Fruit fly (Drosophila melanogaster) whole organism, pupa: ENCODE results near the gene scyl.

Experiments
- CG10348 ChIP-seq: fragments of 200-800 bp; sonication (Bioruptor generic); IDR thresholded peaks from 2 replicates; pipeline ENCODE4 v1.3.6; 2022; ENCODE audit warnings: missing biosample characterization, missing genetic modification characterization
- CG12605 ChIP-seq: fragments of 200-800 bp; sonication (Bioruptor generic); IDR thresholded peaks from 2 replicates; pipeline ENCODE4 v1.3.6; 2022; ENCODE audit warnings: missing biosample characterization, missing genetic modification characterization
- CG13204 ChIP-seq: fragments of 200-800 bp; sonication (Bioruptor generic); optimal IDR thresholded peaks from 2 replicates; lab custom pipeline; 2018; ENCODE audit warnings: missing biosample characterization, mild to moderate bottlenecking, missing genetic modification characterization, moderate library complexity
- CG14655 ChIP-seq: fragments of 200-800 bp; sonication (Bioruptor generic); optimal IDR thresholded peaks from 3 replicates; lab custom pipeline; 2017; ENCODE audit warnings: mild to moderate bottlenecking, missing biosample characterization, missing genetic modification reagents, missing genetic modification characterization
- CG15710 ChIP-seq: fragments of 200-800 bp; sonication (Bioruptor generic); optimal IDR thresholded peaks from 2 replicates; lab custom pipeline; 2018; ENCODE audit warnings: missing biosample characterization, mild to moderate bottlenecking, missing genetic modification characterization, moderate library complexity
- CG17806 ChIP-seq: fragments of 200-800 bp; sonication (Bioruptor generic); optimal IDR thresholded peaks from 2 replicates; lab custom pipeline; 2018; ENCODE audit warnings: missing biosample characterization, mild to moderate bottlenecking, missing genetic modification characterization, moderate library complexity
- CG32121 ChIP-seq: fragments of 200-800 bp; sonication (Bioruptor generic); IDR thresholded peaks from 2 replicates; pipeline ENCODE4 v1.3.6; 2022; ENCODE audit warnings: missing biosample characterization, missing genetic modification characterization
- CG34367 ChIP-seq: fragments of 200-800 bp; sonication (Bioruptor generic); optimal IDR thresholded peaks from 2 replicates; lab custom pipeline; 2018; ENCODE audit warnings: missing biosample characterization, mild to moderate bottlenecking, missing genetic modification characterization
- CG4496 ChIP-seq: fragments of 200-800 bp; sonication (Bioruptor generic); IDR thresholded peaks from 3 replicates; pipeline ENCODE4 v1.3.6; 2022; ENCODE audit warnings: missing biosample characterization, missing genetic modification characterization
- CG8159 ChIP-seq: fragments of 200-800 bp; sonication (Bioruptor generic); optimal IDR thresholded peaks from 3 replicates; lab custom pipeline; 2018; ENCODE audit warnings: missing biosample characterization, mild to moderate bottlenecking, missing genetic modification characterization, moderate library complexity
- CG8301 ChIP-seq: fragments of 200-800 bp; sonication (Bioruptor generic); optimal IDR thresholded peaks from 2 replicates; lab custom pipeline; 2018; ENCODE audit warnings: missing biosample characterization, mild to moderate bottlenecking, missing genetic modification characterization
- CG9948 ChIP-seq: fragments of 200-800 bp; sonication (Bioruptor generic); optimal IDR thresholded peaks from 2 replicates; lab custom pipeline; 2018; ENCODE audit warnings: missing biosample characterization, mild to moderate bottlenecking, missing genetic modification characterization, moderate library complexity
- D1 ChIP-seq: fragments of 200-800 bp; sonication (Bioruptor generic); optimal IDR thresholded peaks from 2 replicates; lab custom pipeline; 2018; ENCODE audit warnings: missing biosample characterization, mild to moderate bottlenecking, missing genetic modification characterization, moderate library complexity
- EcR ChIP-seq: fragments of 200-800 bp; sonication (Bioruptor generic); optimal IDR thresholded peaks from 3 replicates; lab custom pipeline; 2019; ENCODE audit warnings: missing biosample characterization, missing genetic modification characterization, mild to moderate bottlenecking, moderate library complexity, missing genetic modification reagents
- Ets98B ChIP-seq: fragments of 200-800 bp; sonication (Bioruptor generic); IDR thresholded peaks from 2 replicates; pipeline ENCODE4 v1.3.6; 2022; ENCODE audit warnings: missing biosample characterization, missing genetic modification characterization
- Pif1A ChIP-seq: fragments of 200-800 bp; sonication (Bioruptor generic); optimal IDR thresholded peaks from 3 replicates; lab custom pipeline; 2016; ENCODE audit warnings: missing biosample characterization, missing genetic modification characterization
- Pif1B ChIP-seq: fragments of 200-800 bp; sonication (Bioruptor generic); optimal IDR thresholded peaks from 3 replicates; lab custom pipeline; 2016; ENCODE audit warnings: missing biosample characterization, missing genetic modification characterization
- Snoo ChIP-seq: fragments of 200-800 bp; sonication (Bioruptor generic); optimal IDR thresholded peaks from 3 replicates; lab custom pipeline; 2017; ENCODE audit warnings: missing biosample characterization, mild to moderate bottlenecking, missing genetic modification characterization, inconsistent platforms
- fd96Ca ChIP-seq: fragments of 200-800 bp; sonication (Bioruptor generic); IDR thresholded peaks from 3 replicates; pipeline ENCODE4 v1.3.6; 2022; ENCODE audit warnings: missing biosample characterization, missing genetic modification characterization
- gl ChIP-seq: fragments of 200-800 bp; sonication (Bioruptor generic); optimal IDR thresholded peaks from 2 replicates; lab custom pipeline; 2018; ENCODE audit warnings: missing biosample characterization, mild to moderate bottlenecking, missing genetic modification characterization
- rn ChIP-seq: fragments of 200-800 bp; sonication (Bioruptor generic); IDR thresholded peaks from 2 replicates; pipeline ENCODE4 v1.3.6; 2022; ENCODE audit warnings: missing biosample characterization, missing genetic modification characterization

Gene scyl

dm6 chr3L:11290796-11291195 lies 38.7 kb downstream of the scyl start:
- TF ChIP-seq CG8159 (tag; lab: Kevin White, UChicago): no peak
- no peak for TF ChIP-seq CG14655 (GFP tag; lab: Kevin White, UChicago)
- TF ChIP-seq CG34367: no peak
- no peak for TF ChIP-seq Snoo (tag; lab: Kevin White, UChicago)
- no peak for TF ChIP-seq CG9948 (tag; lab: Kevin White, UChicago)
- TF ChIP-seq D1 (tag; lab: Kevin White, UChicago): no peak
- no peak for TF ChIP-seq Pif1B
- no peak for TF ChIP-seq Ets98B (GFP tag; lab: Robert Waterston, UW)
- no peak for TF ChIP-seq fd96Ca
- no peak for TF ChIP-seq Pif1A (GFP tag; lab: Kevin White, UChicago)
- TF ChIP-seq CG13204 (GFP tag; lab: Kevin White, UChicago): no peak
- TF ChIP-seq rn (GFP tag; lab: Robert Waterston, UW): no peak
- TF ChIP-seq CG32121 (GFP tag; lab: Robert Waterston, UW): no peak
- TF ChIP-seq EcR (GFP tag; lab: Kevin White, UChicago): no peak
- no peak for TF ChIP-seq CG8301 (tag; lab: Kevin White, UChicago)
- TF ChIP-seq CG10348 (GFP tag; lab: Robert Waterston, UW): no peak

dm6 chr3L:11291298-11292167 lies 39.4 kb downstream of the scyl start:
- TF ChIP-seq Pif1B (no peak), CG12605 (GFP tag; lab: Robert Waterston, UW) (no peak), CG17806 (tag; lab: Kevin White, UChicago) (no peak), CG14655 (GFP tag; lab: Kevin White, UChicago) (no peak), gl (tag; lab: Kevin White, UChicago) (no peak), EcR (GFP tag; lab: Kevin White, UChicago) (no peak), CG9948 (tag; lab: Kevin White, UChicago) (no peak), CG8159 (tag; lab: Kevin White, UChicago) (no peak), CG13204 (GFP tag; lab: Kevin White, UChicago) (peak; percentile 41), CG15710 (no peak), CG4496 (peak; percentile 55; the same call in 2 of the 3 replicates), Ets98B (GFP tag; lab: Robert Waterston, UW) (no peak), CG34367 (no peak), rn (GFP tag; lab: Robert Waterston, UW) (no peak), CG10348 (GFP tag; lab: Robert Waterston, UW) (no peak), CG8301 (tag; lab: Kevin White, UChicago) (no peak), Snoo (tag; lab: Kevin White, UChicago) (no peak), fd96Ca (peak; percentile 62; the same call in 1 of the 3 replicates), D1 (tag; lab: Kevin White, UChicago) (no peak), Pif1A (GFP tag; lab: Kevin White, UChicago) (no peak), CG32121 (GFP tag; lab: Robert Waterston, UW) (peak; percentile 58; the same call in 1 of the 2 replicates)
- TF ChIP-seq, all 21 proteins: peak for 4

- TF ChIP-seq Ets98B (GFP tag; lab: Robert Waterston, UW): peak; percentile 42
- peak; percentile 1 for TF ChIP-seq CG14655 (GFP tag; lab: Kevin White, UChicago)
- no peak for TF ChIP-seq gl (tag; lab: Kevin White, UChicago)
- TF ChIP-seq CG4496: peak; percentile 47; the same call in 1 of the 3 replicates
- TF ChIP-seq CG13204 (GFP tag; lab: Kevin White, UChicago): peak; percentile 94
- peak; percentile 50 for TF ChIP-seq CG32121 (GFP tag; lab: Robert Waterston, UW)
- no peak for TF ChIP-seq CG8301 (tag; lab: Kevin White, UChicago)
- TF ChIP-seq CG12605 (GFP tag; lab: Robert Waterston, UW): no peak
- TF ChIP-seq rn (GFP tag; lab: Robert Waterston, UW): no peak
- no peak for TF ChIP-seq CG9948 (tag; lab: Kevin White, UChicago)
- TF ChIP-seq CG17806 (tag; lab: Kevin White, UChicago): peak; percentile 20
- no peak for TF ChIP-seq CG10348 (GFP tag; lab: Robert Waterston, UW)
- TF ChIP-seq Snoo (tag; lab: Kevin White, UChicago): no peak
- no peak for TF ChIP-seq Pif1A (GFP tag; lab: Kevin White, UChicago)
- TF ChIP-seq CG8159 (tag; lab: Kevin White, UChicago): no peak
- peak; percentile 67 for TF ChIP-seq fd96Ca
- TF ChIP-seq CG34367: no peak
- peak; percentile 10 for TF ChIP-seq D1 (tag; lab: Kevin White, UChicago)
- TF ChIP-seq EcR (GFP tag; lab: Kevin White, UChicago): peak; percentile 19
- no peak for TF ChIP-seq Pif1B
- no peak for TF ChIP-seq CG15710
These were observed 40.1 kb downstream of the scyl start for dm6 chr3L:11292180-11292727.

dm6 chr3L:11293378-11293777 lies 41.3 kb downstream of the scyl start:
- TF ChIP-seq CG15710 (no peak), fd96Ca (peak; percentile 74), CG8159 (tag; lab: Kevin White, UChicago) (peak; percentile 35), CG14655 (GFP tag; lab: Kevin White, UChicago) (peak; percentile 13), CG4496 (peak; percentile 74), CG17806 (tag; lab: Kevin White, UChicago) (peak; percentile 34), Ets98B (GFP tag; lab: Robert Waterston, UW) (peak; percentile 64; the same call in 1 of the 2 replicates), CG32121 (GFP tag; lab: Robert Waterston, UW) (peak; percentile 62; the same call in 1 of the 2 replicates), CG9948 (tag; lab: Kevin White, UChicago) (peak; percentile 20), CG8301 (tag; lab: Kevin White, UChicago) (peak; percentile 19), CG13204 (GFP tag; lab: Kevin White, UChicago) (peak; percentile 89), gl (tag; lab: Kevin White, UChicago) (no peak), CG12605 (GFP tag; lab: Robert Waterston, UW) (peak; percentile 57; the same call in 1 of the 2 replicates), D1 (tag; lab: Kevin White, UChicago) (no peak), Pif1A (GFP tag; lab: Kevin White, UChicago) (peak; percentile 36)
